Fruit fly (Drosophila melanogaster) whole organism, embryonic: Measurements from ENCODE around the gene p115.

Experiments used
- Abd-B ChIP-seq: fragments of 200-800 bp; sonication (Bioruptor generic); optimal IDR thresholded peaks from 2 replicates; lab custom pipeline; 2018; ENCODE audit warnings: missing biosample characterization, mild to moderate bottlenecking, missing genetic modification characterization, moderate library complexity
- Ada2b ChIP-seq: fragments of 200-800 bp; sonication (Bioruptor generic); IDR thresholded peaks from 2 replicates; pipeline ENCODE4 v1.3.6; 2022; ENCODE audit warnings: missing biosample characterization, missing genetic modification characterization
- Bgb ChIP-seq: fragments of 200-800 bp; sonication (Bioruptor generic); IDR thresholded peaks from 2 replicates; pipeline ENCODE4 v1.3.6; 2022; ENCODE audit warnings: missing biosample characterization, missing genetic modification characterization; ENCODE audit not compliant: partially characterized antibody
- CG11723 ChIP-seq: fragments of 200-800 bp; sonication (Bioruptor generic); optimal IDR thresholded peaks from 2 replicates; lab custom pipeline; 2017; ENCODE audit warnings: missing biosample characterization, mild to moderate bottlenecking, missing genetic modification characterization
- CG1603 ChIP-seq: fragments of 200-800 bp; sonication (Bioruptor generic); optimal IDR thresholded peaks from 2 replicates; lab custom pipeline; 2019; ENCODE audit warnings: missing biosample characterization, mild to moderate bottlenecking, missing genetic modification characterization, moderate library complexity
- CG17912 ChIP-seq: fragments of 200-800 bp; sonication (Bioruptor generic); optimal IDR thresholded peaks from 2 replicates; lab custom pipeline; 2018; ENCODE audit warnings: missing biosample characterization, mild to moderate bottlenecking, missing genetic modification characterization
- CG34224 ChIP-seq: fragments of 200-800 bp; sonication (Bioruptor generic); IDR thresholded peaks from 3 replicates; pipeline ENCODE4 v1.3.6; 2022; ENCODE audit warnings: missing biosample characterization, missing genetic modification characterization; ENCODE audit not compliant: partially characterized antibody
- CG3838 ChIP-seq: fragments of 200-800 bp; sonication (Bioruptor generic); optimal IDR thresholded peaks from 3 replicates; lab custom pipeline; 2016; ENCODE audit warnings: missing biosample characterization, missing genetic modification characterization
- CG3995 ChIP-seq: fragments of 200-800 bp; sonication (Bioruptor generic); optimal IDR thresholded peaks from 3 replicates; lab custom pipeline; 2016; ENCODE audit warnings: missing biosample characterization, missing genetic modification characterization
- CG6689 ChIP-seq: fragments of 200-800 bp; sonication (Bioruptor generic); IDR thresholded peaks from 2 replicates; pipeline ENCODE4 v1.3.6; 2022; ENCODE audit warnings: missing biosample characterization, missing genetic modification characterization
- CG6791 ChIP-seq: fragments of 200-800 bp; sonication (Bioruptor generic); IDR thresholded peaks from 3 replicates; pipeline ENCODE4 v1.3.6; 2022; ENCODE audit warnings: missing biosample characterization, missing genetic modification characterization; ENCODE audit not compliant: partially characterized antibody
- CTCF ChIP-seq: fragments of 200-800 bp; sonication (Bioruptor generic); optimal IDR thresholded peaks from 2 replicates; lab custom pipeline; 2017; ENCODE audit warnings: missing biosample characterization, mild to moderate bottlenecking, missing genetic modification characterization, moderate library complexity
- Chrac-16 ChIP-seq: fragments of 200-800 bp; sonication (Bioruptor generic); optimal IDR thresholded peaks from 3 replicates; lab custom pipeline; 2016; ENCODE audit warnings: missing biosample characterization, missing genetic modification characterization
- CrebB ChIP-seq: fragments of 200-800 bp; sonication (Bioruptor generic); optimal IDR thresholded peaks from 3 replicates; lab custom pipeline; 2018; ENCODE audit warnings: missing biosample characterization, mild to moderate bottlenecking, missing genetic modification characterization
- D ChIP-seq, 2 experiments: fragments of 200-800 bp in 1 of 2; fragments of >200 bp in 1 of 2; sonication (Bioruptor generic) in 1 of 2; optimal IDR thresholded peaks; 2 replicates in 1 of 2; 3 replicates in 1 of 2; lab custom pipeline; 2017; ENCODE audit warnings: mild to moderate bottlenecking in 1 of 2, missing biosample characterization in 1 of 2, missing genetic modification characterization in 1 of 2, missing genetic modification reagents in 1 of 2
- Dad ChIP-seq: fragments of 200-800 bp; sonication (Bioruptor generic); optimal IDR thresholded peaks from 3 replicates; lab custom pipeline; 2016; ENCODE audit warnings: missing biosample characterization, missing genetic modification characterization
- Dek ChIP-seq: fragments of 200-800 bp; sonication (Bioruptor generic); optimal IDR thresholded peaks from 3 replicates; lab custom pipeline; 2019; ENCODE audit warnings: missing biosample characterization, mild to moderate bottlenecking, missing genetic modification characterization, moderate library complexity
- Dip3 ChIP-seq: fragments of 200-800 bp; sonication (Bioruptor generic); optimal IDR thresholded peaks from 3 replicates; lab custom pipeline; 2016; ENCODE audit warnings: missing biosample characterization, missing genetic modification characterization
- Dll ChIP-seq: fragments of 200-800 bp; sonication (Bioruptor generic); IDR thresholded peaks from 4 replicates; pipeline ENCODE4 v1.3.6; 2022; ENCODE audit warnings: missing biosample characterization, missing genetic modification characterization; ENCODE audit not compliant: partially characterized antibody
- Ets65A ChIP-seq: fragments of 200-800 bp; sonication (Bioruptor generic); peaks from one replicate; lab custom pipeline; 2016; ENCODE audit warnings: missing biosample characterization, missing genetic modification characterization
- HLHmδ ChIP-seq: fragments of 200-800 bp; sonication (Bioruptor generic); optimal IDR thresholded peaks from 2 replicates; lab custom pipeline; 2018; ENCODE audit warnings: missing biosample characterization, mild to moderate bottlenecking, missing genetic modification characterization, moderate library complexity
- HmgZ ChIP-seq: fragments of 200-800 bp; sonication (Bioruptor generic); optimal IDR thresholded peaks from 2 replicates; lab custom pipeline; 2018; ENCODE audit warnings: missing biosample characterization, mild to moderate bottlenecking, missing genetic modification characterization
- Hr51 ChIP-seq, 2 experiments: fragments of 200-800 bp; sonication (Bioruptor generic); optimal IDR thresholded peaks; 2 replicates in 1 of 2; 3 replicates in 1 of 2; lab custom pipeline; 2016 to 2018; ENCODE audit warnings: missing biosample characterization in 2 of 2, missing genetic modification characterization in 2 of 2, mild to moderate bottlenecking in 1 of 2, moderate library complexity in 1 of 2
- Lim3 ChIP-seq: fragments of 200-800 bp; sonication (Bioruptor generic); IDR thresholded peaks from 2 replicates; pipeline ENCODE4 v1.3.6; 2022; ENCODE audit warnings: missing biosample characterization, missing genetic modification characterization
- NK7.1 ChIP-seq: fragments of 200-800 bp; sonication (Bioruptor generic); optimal IDR thresholded peaks from 3 replicates; lab custom pipeline; 2016; ENCODE audit warnings: missing biosample characterization, missing genetic modification characterization
- Nf-YB ChIP-seq: fragments of 200-800 bp; sonication (Bioruptor generic); optimal IDR thresholded peaks from 3 replicates; lab custom pipeline; 2019; ENCODE audit warnings: missing biosample characterization, mild to moderate bottlenecking, missing genetic modification characterization, moderate library complexity
- Nf-YC ChIP-seq: fragments of 200-800 bp; optimal IDR thresholded peaks from 3 replicates; lab custom pipeline; 2019; ENCODE audit warnings: missing biosample characterization, mild to moderate bottlenecking, missing genetic modification characterization, moderate library complexity
- Opbp ChIP-seq: fragments of 200-800 bp; sonication (Bioruptor generic); IDR thresholded peaks from 3 replicates; pipeline ENCODE4 v1.3.6; 2022; ENCODE audit warnings: missing biosample characterization, missing genetic modification characterization; ENCODE audit not compliant: partially characterized antibody
- PHDP ChIP-seq: fragments of 200-800 bp; sonication (Bioruptor generic); optimal IDR thresholded peaks from 3 replicates; lab custom pipeline; 2018; ENCODE audit warnings: missing biosample characterization, mild to moderate bottlenecking, missing genetic modification characterization, moderate library complexity
- Poxn ChIP-seq: fragments of 200-800 bp; sonication (Bioruptor generic); IDR thresholded peaks from 2 replicates; pipeline ENCODE4 v1.3.6; 2022; ENCODE audit warnings: missing biosample characterization, missing genetic modification characterization
- Ravus ChIP-seq: fragments of 200-800 bp; sonication (Bioruptor generic); IDR thresholded peaks from 2 replicates; pipeline ENCODE4 v1.3.6; 2022; ENCODE audit warnings: missing biosample characterization, missing genetic modification characterization
- Taf1 ChIP-seq: fragments of 200-800 bp; sonication (Bioruptor generic); IDR thresholded peaks from 2 replicates; pipeline ENCODE4 v1.3.6; 2022; ENCODE audit warnings: missing biosample characterization, missing genetic modification characterization
- ab ChIP-seq: fragments of 200-800 bp; sonication (Bioruptor generic); optimal IDR thresholded peaks from 2 replicates; lab custom pipeline; 2016; ENCODE audit warnings: missing biosample characterization, missing genetic modification characterization
- ac ChIP-seq: fragments of 200-800 bp; sonication (Bioruptor generic); optimal IDR thresholded peaks from 3 replicates; lab custom pipeline; 2017; ENCODE audit warnings: missing biosample characterization, mild to moderate bottlenecking, missing genetic modification characterization
- ash1 ChIP-seq: fragments of 200-800 bp; sonication (Bioruptor generic); optimal IDR thresholded peaks from 2 replicates; lab custom pipeline; 2018; ENCODE audit warnings: missing biosample characterization, mild to moderate bottlenecking, missing genetic modification characterization
- bigmax ChIP-seq: fragments of 200-800 bp; sonication (Bioruptor generic); optimal IDR thresholded peaks from 2 replicates; lab custom pipeline; 2018; ENCODE audit warnings: missing biosample characterization, mild to moderate bottlenecking, missing genetic modification characterization
- chinmo ChIP-seq: fragments of 200-800 bp; sonication (Bioruptor generic); IDR thresholded peaks from 4 replicates; pipeline ENCODE4 v1.3.6; 2022; ENCODE audit warnings: missing biosample characterization, missing genetic modification characterization; ENCODE audit not compliant: partially characterized antibody
- crol ChIP-seq: fragments of 200-800 bp; sonication (Bioruptor generic); IDR thresholded peaks from 2 replicates; pipeline ENCODE4 v1.3.6; 2022; ENCODE audit warnings: missing biosample characterization, missing genetic modification characterization
- hb ChIP-seq: fragments of 200-800 bp; sonication (Bioruptor generic); IDR thresholded peaks from 3 replicates; pipeline ENCODE4 v1.3.6; 2022; ENCODE audit warnings: missing biosample characterization, missing genetic modification characterization; ENCODE audit not compliant: partially characterized antibody
- inv ChIP-seq: fragments of 200-800 bp; sonication (Bioruptor generic); IDR thresholded peaks from 2 replicates; pipeline ENCODE4 v1.3.6; 2022; ENCODE audit warnings: missing biosample characterization, missing genetic modification characterization; ENCODE audit not compliant: partially characterized antibody
- lilli ChIP-seq: fragments of 200-800 bp; sonication (Bioruptor generic); optimal IDR thresholded peaks from 3 replicates; lab custom pipeline; 2016; ENCODE audit warnings: missing biosample characterization, missing genetic modification characterization
- nmo ChIP-seq: fragments of 200-800 bp; sonication (Bioruptor generic); optimal IDR thresholded peaks from 2 replicates; lab custom pipeline; 2018; ENCODE audit warnings: missing biosample characterization, mild to moderate bottlenecking, missing genetic modification characterization, moderate library complexity
- pb ChIP-seq: fragments of 200-800 bp; sonication (Bioruptor generic); optimal IDR thresholded peaks from 3 replicates; lab custom pipeline; 2016; ENCODE audit warnings: missing biosample characterization, missing genetic modification characterization
- peb ChIP-seq: fragments of 200-800 bp; sonication (Bioruptor generic); IDR thresholded peaks from 2 replicates; pipeline ENCODE4 v1.3.6; 2022; ENCODE audit warnings: missing biosample characterization, missing genetic modification characterization
- phol ChIP-seq: fragments of 200-800 bp; sonication (Bioruptor generic); optimal IDR thresholded peaks from 3 replicates; lab custom pipeline; 2018; ENCODE audit warnings: missing biosample characterization, mild to moderate bottlenecking, missing genetic modification characterization, moderate library complexity
- pita ChIP-seq: fragments of 200-800 bp; sonication (Bioruptor generic); optimal IDR thresholded peaks from 2 replicates; lab custom pipeline; 2017; ENCODE audit warnings: missing biosample characterization, mild to moderate bottlenecking, missing genetic modification characterization
- sug ChIP-seq: fragments of 200-800 bp; optimal IDR thresholded peaks from 2 replicates; lab custom pipeline; 2019; ENCODE audit warnings: missing biosample characterization, mild to moderate bottlenecking, missing genetic modification characterization, moderate library complexity
- tll ChIP-seq, 2 experiments: fragments of 200-800 bp in 1 of 2; fragments of >200 bp in 1 of 2; sonication (Bioruptor generic) in 1 of 2; optimal IDR thresholded peaks; 2 replicates each; lab custom pipeline; 2017 to 2019; ENCODE audit warnings: missing biosample characterization in 2 of 2, missing genetic modification characterization in 2 of 2, mild to moderate bottlenecking in 1 of 2, moderate library complexity in 1 of 2
- vfl ChIP-seq: fragments of 200-800 bp; sonication (Bioruptor generic); optimal IDR thresholded peaks from 2 replicates; lab custom pipeline; 2016; ENCODE audit warnings: missing biosample characterization, missing genetic modification characterization

p115 gene

dm6 chrX:7920081-7920688 lies 26.4 kb downstream of the p115 start, which contains the start of the genes hdm and Ykt6 (continued):
- TF ChIP-seq inv (GFP tag; lab: Robert Waterston, UW) (peak; percentile 92), CrebB (peak; percentile 59), HLHmδ (GFP tag; lab: Kevin White, UChicago) (no peak), CG3995 (GFP tag; lab: Kevin White, UChicago) (peak; percentile 88), pita (GFP tag; lab: Kevin White, UChicago) (no peak), crol (peak; percentile 57; the same call in 1 of the 2 replicates), Ets65A (peak; percentile 98), pb (GFP tag; lab: Kevin White, UChicago) (peak; percentile 31), Hr51 (GFP tag; optimal IDR thresholded peaks at IDR 0.05; lab: Kevin White, UChicago) (peak in 1 of 2 experiments; percentile 72), CG1603 (peak; percentile 91), ash1 (GFP tag; lab: Kevin White, UChicago) (no peak), Dad (GFP tag; lab: Kevin White, UChicago) (peak; percentile 72), Ada2b (GFP tag; lab: Robert Waterston, UW) (peak; percentile 69), ab (GFP tag; lab: Kevin White, UChicago) (no peak), vfl (GFP tag; lab: Kevin White, UChicago) (peak; percentile 37), hb (GFP tag; lab: Robert Waterston, UW) (peak; percentile 92), Lim3 (GFP tag; lab: Robert Waterston, UW) (no peak), tll (GFP tag; optimal IDR thresholded peaks at IDR 0.05; lab: Kevin White, UChicago) (no peak), phol (tag; lab: Kevin White, UChicago) (peak; percentile 77), Bgb (peak; percentile 95), bigmax (GFP tag; lab: Kevin White, UChicago) (no peak), CG17912 (GFP tag; lab: Kevin White, UChicago) (no peak), HmgZ (tag; lab: Kevin White, UChicago) (peak; percentile 90), peb (GFP tag; lab: Robert Waterston, UW) (peak; percentile 73), CG3838 (GFP tag; lab: Kevin White, UChicago) (no peak), Dll (GFP tag; lab: Robert Waterston, UW) (peak; percentile 98), chinmo (GFP tag; lab: Robert Waterston, UW) (peak; percentile 87; the same call in 3 of the 4 replicates), CG6689 (GFP tag; lab: Robert Waterston, UW) (peak; percentile 77), Abd-B (no peak), PHDP (peak; percentile 72), lilli (GFP tag; lab: Kevin White, UChicago) (peak; percentile 90), Dek (peak; percentile 59), Chrac-16 (GFP tag; lab: Kevin White, UChicago) (peak; percentile 74), Nf-YB (GFP tag; lab: Kevin White, UChicago) (peak; percentile 47), D (optimal IDR thresholded peaks at IDR 0.05; lab: Kevin White, UChicago) (no peak), D (GFP tag; optimal IDR thresholded peaks at IDR 0.05; lab: Kevin White, UChicago) (peak; percentile 48), Nf-YC (tag; lab: Kevin White, UChicago) (peak; percentile 61), CG34224 (GFP tag; lab: Robert Waterston, UW) (peak; percentile 99), CG11723 (GFP tag; lab: Kevin White, UChicago) (no peak), Ravus (GFP tag; lab: Robert Waterston, UW) (no peak), Taf1 (peak; percentile 80; the same call in 1 of the 2 replicates), nmo (GFP tag; lab: Kevin White, UChicago) (peak; percentile 78), CTCF (GFP tag; lab: Kevin White, UChicago) (peak; percentile 24), ac (no peak), Dip3 (GFP tag; lab: Kevin White, UChicago) (peak; percentile 74), Opbp (GFP tag; lab: Robert Waterston, UW) (peak; percentile 90), NK7.1 (peak; percentile 51), sug (tag; lab: Kevin White, UChicago) (peak; percentile 72), CG6791 (GFP tag; lab: Robert Waterston, UW) (peak; percentile 91), Poxn (GFP tag; lab: Robert Waterston, UW) (peak; percentile 10; the same call in 1 of the 2 replicates)
